Worm (Caenorhabditis elegans) whole organism, mixed stage, embryonic: ENCODE data around the gene hdl-1.

Experiments
- ceh-83 ChIP-seq: fragments of 200-800 bp; sonication (Bioruptor generic); optimal IDR thresholded peaks from 2 replicates; lab custom pipeline; 2018; ENCODE audit warnings: mild to moderate bottlenecking, missing genetic modification characterization, missing compliant biosample characterization
- elt-1 ChIP-seq: sonication (generic microtip); optimal IDR thresholded peaks from 2 replicates; lab custom pipeline; 2017; ENCODE audit warnings: missing genetic modification characterization, mild to moderate bottlenecking, missing compliant biosample characterization, antibody characterized with exemption, moderate library complexity, borderline replicate concordance; ENCODE audit not compliant: insufficient read depth
- mab-5 ChIP-seq: fragments of 150-350 bp; optimal IDR thresholded peaks from 2 replicates; lab custom pipeline; 2014; ENCODE audit warnings: missing biosample characterization, missing genetic modification characterization
- nhr-2 ChIP-seq: fragments of 150-350 bp; optimal IDR thresholded peaks from 2 replicates; lab custom pipeline; 2014; ENCODE audit warnings: missing biosample characterization, missing genetic modification characterization
- unc-39 ChIP-seq: fragments of 150-350 bp; optimal IDR thresholded peaks from 2 replicates; lab custom pipeline; 2014; ENCODE audit warnings: missing biosample characterization, missing genetic modification characterization

DNA sequence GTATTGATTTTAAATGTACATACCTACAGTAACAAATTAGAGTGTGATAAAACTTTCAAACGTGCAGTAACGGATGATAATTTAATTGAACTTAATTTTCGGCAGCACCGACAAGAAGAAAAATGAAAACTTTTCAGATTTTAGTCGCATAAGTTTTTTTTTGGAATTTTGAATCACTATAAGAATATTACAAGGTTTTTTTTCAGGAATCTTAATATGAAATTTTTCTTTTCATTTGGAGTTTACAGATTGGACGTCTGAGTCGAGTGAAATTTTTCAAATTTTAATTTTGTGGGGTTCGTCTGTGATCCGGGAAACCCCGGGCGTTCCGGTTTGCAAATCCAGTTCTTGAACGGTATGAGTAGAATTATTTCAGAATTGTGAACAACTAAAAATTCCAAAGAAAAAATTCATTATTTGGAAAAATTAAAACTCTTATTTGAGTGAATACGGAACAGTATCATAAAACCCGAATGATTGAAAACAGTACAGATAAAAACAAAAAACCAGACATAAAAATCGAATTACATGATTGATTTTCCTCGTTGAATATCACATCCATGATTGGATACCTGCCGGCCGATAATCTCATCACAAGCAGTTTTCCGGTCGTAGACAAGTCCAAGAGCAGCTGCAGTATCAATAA, 36.2 kb downstream of the hdl-1 start:
- TF ChIP-seq elt-1 (tag; lab: Kevin White, UChicago) (no peak), ceh-83 (GFP tag; lab: Kevin White, UChicago) (no peak), unc-39 (tag; lab: Kevin White, UChicago) (no peak), nhr-2 (tag; lab: Kevin White, UChicago) (no peak), mab-5 (tag; lab: Kevin White, UChicago) (no peak)
